Worm (Caenorhabditis elegans): ENCODE measurements around the gene F47B8.1.
"Not testable (repeated sequence)": the region's sequence is repeated elsewhere in the genome, so short reads cannot be mapped to it uniquely, and the experiment has no call there.

Gene F47B8.1

DNA sequence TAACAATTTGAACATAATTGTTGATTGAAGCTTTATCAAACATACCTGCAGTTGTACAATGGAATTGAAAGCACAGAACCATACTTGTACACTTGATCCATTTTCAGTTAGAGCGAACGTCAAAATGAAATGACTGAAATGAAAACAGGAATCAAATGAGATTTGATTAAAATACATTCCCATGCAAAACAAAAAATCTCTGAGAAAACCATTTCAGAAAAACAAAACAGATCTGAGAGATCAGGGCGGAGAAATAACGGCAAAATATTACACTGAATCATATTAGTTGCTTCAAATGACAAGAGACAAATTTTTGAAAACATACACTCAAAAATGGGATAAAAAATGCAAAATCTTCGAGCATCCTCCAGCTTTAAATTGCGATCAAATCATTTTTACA lies 34.4 kb downstream of the F47B8.1 start, which contains the start of gene srt-33:
Gene srt-33, minus strand, starts transcription at position 101 of the 400 bp plus-strand sequence.
- no peak for TF ChIP-seq fkh-10 (GFP tag; optimal IDR thresholded peaks at IDR 0.05)
- no peak for TF ChIP-seq ceh-9 (tag; optimal IDR thresholded peaks at IDR 0.05)

DNA sequence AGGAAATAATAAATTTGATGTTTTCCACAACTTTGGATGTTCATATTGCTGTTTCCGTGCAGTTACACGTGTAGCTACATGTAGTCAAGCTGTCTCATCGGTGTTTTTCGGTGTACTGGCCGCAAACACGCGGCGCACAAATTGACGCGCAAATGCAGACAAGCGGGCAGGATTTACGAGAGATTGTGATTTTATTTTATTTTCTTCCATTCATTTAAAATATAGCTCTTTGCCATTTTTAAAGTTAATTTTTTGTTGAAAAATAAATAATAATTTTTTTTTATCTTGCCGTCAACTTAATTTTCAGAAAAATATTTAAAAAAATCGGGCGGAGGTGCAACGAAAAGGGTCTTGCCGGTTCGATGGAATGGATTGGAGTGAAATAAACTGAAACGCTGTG lies 39.9 kb downstream of the F47B8.1 start, which contains the start of gene F40G12.7:
Gene F40G12.7, plus strand, starts transcription at position 301 of the 400 bp plus-strand sequence.
- TF ChIP-seq egl-5, tbx-2, nhr-23 (tag; optimal IDR thresholded peaks at IDR 0.05): not testable (repeated sequence)

DNA sequence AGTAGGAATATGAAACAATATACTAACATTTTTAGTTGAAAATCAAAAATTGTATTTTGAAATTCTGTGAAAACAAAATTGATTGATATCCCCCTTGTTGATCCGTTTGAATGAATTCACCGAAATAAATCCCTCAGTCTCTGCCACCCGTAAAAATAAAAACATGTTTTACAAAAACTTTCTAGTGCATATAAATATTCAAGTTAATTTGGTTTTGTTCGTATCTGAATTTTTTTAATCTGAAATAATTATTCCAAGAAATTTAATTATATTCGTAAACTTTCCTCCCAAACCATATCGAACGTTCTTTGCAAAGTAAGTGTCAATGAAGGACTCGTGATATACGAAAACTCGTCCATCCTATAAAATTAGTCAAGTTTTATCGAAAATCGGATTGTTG lies 41.1 kb downstream of the F47B8.1 start, which contains the start of gene F40G12.6:
Gene F40G12.6, minus strand, starts transcription at position 101 of the 400 bp plus-strand sequence.
- TF ChIP-seq pha-4 (tag; optimal IDR thresholded peaks at IDR 0.05) (no peak), daf-12 (tag; optimal IDR thresholded peaks at IDR 0.05) (no peak), hmg-11 (tag; optimal IDR thresholded peaks at IDR 0.05) (no peak), nhr-67 (tag; optimal IDR thresholded peaks at IDR 0.05) (no peak), snpc-4 (tag; optimal IDR thresholded peaks at IDR 0.05) (no peak), ztf-11 (tag; optimal IDR thresholded peaks at IDR 0.05) (no peak), elt-2 (tag; optimal IDR thresholded peaks at IDR 0.05) (no peak)

DNA sequence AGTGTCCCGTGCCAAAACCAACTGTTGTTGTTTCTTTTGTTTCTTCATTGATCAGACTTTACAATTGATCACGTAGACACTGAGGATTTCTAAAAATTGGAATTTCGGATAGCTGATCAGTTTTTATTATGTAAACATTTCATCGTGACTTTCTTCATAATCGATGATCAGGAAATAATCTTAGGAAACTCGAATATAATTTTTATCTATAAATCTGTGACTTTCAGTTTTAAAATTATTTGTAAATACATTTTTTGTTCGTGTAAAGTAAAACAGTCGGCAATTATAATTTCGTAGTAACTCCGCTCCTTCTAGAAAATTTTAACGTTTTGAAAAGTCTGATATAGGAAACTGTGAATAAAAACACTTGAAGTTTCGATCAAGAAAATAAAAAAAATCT lies 43.4 kb downstream of the F47B8.1 start, which contains the start of gene F40G12.5:
Gene F40G12.5, minus strand, starts transcription at position 101 of the 400 bp plus-strand sequence.
- TF ChIP-seq elt-1 (tag; optimal IDR thresholded peaks at IDR 0.05) = no peak
- TF ChIP-seq jun-1 (tag; optimal IDR thresholded peaks at IDR 0.05) = no peak
- TF ChIP-seq mml-1 (tag; optimal IDR thresholded peaks at IDR 0.05) = no peak
- TF ChIP-seq nhr-76 (tag; optimal IDR thresholded peaks at IDR 0.05) = no peak
- no peak for TF ChIP-seq aly-2 (tag; optimal IDR thresholded peaks at IDR 0.05)
- TF ChIP-seq fkh-2 (tag; optimal IDR thresholded peaks at IDR 0.05) = no peak
- no peak for TF ChIP-seq pqm-1 (tag; optimal IDR thresholded peaks at IDR 0.05)
- TF ChIP-seq ZK546.5 (tag; optimal IDR thresholded peaks at IDR 0.05) = no peak
- TF ChIP-seq egl-27 (tag; optimal IDR thresholded peaks at IDR 0.05) = no peak
- no peak for TF ChIP-seq lin-15B (tag; optimal IDR thresholded peaks at IDR 0.05)
- no peak for TF ChIP-seq nhr-28 (tag; optimal IDR thresholded peaks at IDR 0.05)
- TF ChIP-seq ztf-4 (tag; optimal IDR thresholded peaks at IDR 0.05) = no peak
- no peak for TF ChIP-seq pha-4 (tag; optimal IDR thresholded peaks at IDR 0.05)
- no peak for TF ChIP-seq fos-1 (tag; optimal IDR thresholded peaks at IDR 0.05)
- no peak for TF ChIP-seq nfya-1 (tag; optimal IDR thresholded peaks at IDR 0.05; ENCODE audit: insufficient read depth)
- no peak for TF ChIP-seq nhr-43 (tag; optimal IDR thresholded peaks at IDR 0.05; ENCODE audit: poor library complexity, severe bottlenecking)
- TF ChIP-seq eor-1 (tag; optimal IDR thresholded peaks at IDR 0.05) = no peak
- no peak for TF ChIP-seq sea-2 (GFP tag; optimal IDR thresholded peaks at IDR 0.05)

DNA sequence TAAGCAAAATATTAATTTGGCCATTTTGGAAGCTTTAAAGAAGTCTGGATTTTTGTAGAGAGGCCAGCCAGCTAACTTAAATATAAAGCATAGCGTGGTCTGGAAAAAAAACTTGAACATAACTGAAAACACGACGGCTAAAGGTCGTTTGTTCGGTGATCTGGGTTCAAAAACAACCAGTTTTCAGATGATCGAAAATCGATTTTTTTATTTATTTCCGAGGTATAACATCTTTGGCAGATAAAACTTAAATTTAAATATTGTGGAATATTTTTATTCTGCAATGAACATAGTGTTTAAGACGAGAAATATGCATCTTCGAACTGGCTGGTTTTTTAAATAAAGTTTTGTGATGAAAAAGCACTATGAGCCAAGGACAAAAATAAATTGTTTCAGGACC lies 45.5 kb downstream of the F47B8.1 start, which contains the start of gene F40G12.4:
Gene F40G12.4, minus strand, starts transcription at position 101 of the 400 bp plus-strand sequence.
- no peak for TF ChIP-seq jun-1 (tag; optimal IDR thresholded peaks at IDR 0.05)
- no peak for TF ChIP-seq egl-5 (tag; optimal IDR thresholded peaks at IDR 0.05)
- TF ChIP-seq eor-1 (tag; optimal IDR thresholded peaks at IDR 0.05) = no peak
- TF ChIP-seq nhr-77 (tag; optimal IDR thresholded peaks at IDR 0.05) = no peak
- no peak for TF ChIP-seq ZK546.5 (tag; optimal IDR thresholded peaks at IDR 0.05)
- TF ChIP-seq mml-1 (tag; optimal IDR thresholded peaks at IDR 0.05) = no peak
- no peak for TF ChIP-seq tbx-2 (tag; optimal IDR thresholded peaks at IDR 0.05)

DNA sequence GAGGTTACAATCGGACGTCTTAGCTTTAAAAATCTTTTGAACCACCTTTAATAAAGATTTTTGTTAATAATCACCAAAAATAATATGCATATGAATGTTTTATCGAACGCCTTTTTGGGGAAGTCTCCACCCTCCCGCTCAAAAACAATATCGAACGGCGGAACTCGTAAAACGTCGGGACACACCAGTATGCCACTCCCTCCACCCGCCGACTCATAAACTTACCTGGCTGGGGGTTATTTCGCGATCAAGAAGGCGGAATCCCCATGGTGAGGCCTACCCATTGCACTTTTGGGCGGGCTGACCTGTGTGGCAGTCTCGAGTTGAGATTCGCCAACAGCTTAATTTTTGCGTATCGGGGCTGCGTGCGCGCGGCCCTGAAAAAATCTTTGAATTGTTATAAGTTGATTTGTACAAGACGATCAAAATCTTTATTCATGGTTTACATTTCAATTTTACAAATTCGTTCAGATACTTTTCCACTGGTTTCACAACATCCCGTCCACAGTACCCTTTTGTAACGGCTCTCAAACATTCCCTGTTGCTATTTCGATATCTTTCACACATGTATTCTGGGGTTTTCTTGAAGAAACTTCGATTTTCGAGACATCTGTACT lies 46.7 kb downstream of the F47B8.1 start:
- TF ChIP-seq snpc-4 (tag; optimal IDR thresholded peaks at IDR 0.05) (peak; percentile 1), ztf-11 (tag; optimal IDR thresholded peaks at IDR 0.05) (no peak), nhr-67 (tag; optimal IDR thresholded peaks at IDR 0.05) (no peak)

Measured in whole organism, L3 larva.